Worm (Caenorhabditis elegans) whole organism, L2 larva: ENCODE data around the gene fipr-6.

ENCODE experiments used
- aly-2 ChIP-seq: fragments of 150-350 bp; optimal IDR thresholded peaks from 2 replicates; lab custom pipeline; 2014; ENCODE audit warnings: missing biosample characterization, missing genetic modification characterization
- ama-1 ChIP-seq: fragments of 150-350 bp; optimal IDR thresholded peaks from 2 replicates; lab custom pipeline; 2018; ENCODE audit warnings: inconsistent platforms
- elt-3 ChIP-seq: sonication (generic microtip); optimal IDR thresholded peaks from 2 replicates; lab custom pipeline; 2017; ENCODE audit warnings: missing biosample characterization, missing genetic modification characterization
- lin-39 ChIP-seq: fragments of 150-350 bp; optimal IDR thresholded peaks from 2 replicates; lab custom pipeline; 2014; ENCODE audit warnings: missing biosample characterization, missing genetic modification reagents, missing genetic modification characterization
- mab-5 ChIP-seq: fragments of 150-350 bp; optimal IDR thresholded peaks from 2 replicates; lab custom pipeline; 2014; ENCODE audit warnings: missing biosample characterization, missing genetic modification characterization
- mbf-1 ChIP-seq: sonication (generic microtip); optimal IDR thresholded peaks from 2 replicates; lab custom pipeline; 2017; ENCODE audit warnings: missing biosample characterization, missing genetic modification characterization
- nhr-12 ChIP-seq: fragments of 150-350 bp; optimal IDR thresholded peaks from 2 replicates; lab custom pipeline; 2014; ENCODE audit warnings: missing biosample characterization, missing genetic modification characterization
- nhr-237 ChIP-seq: fragments of 150-350 bp; optimal IDR thresholded peaks from 2 replicates; lab custom pipeline; 2014; ENCODE audit warnings: missing biosample characterization, missing genetic modification characterization
- skn-1 ChIP-seq: sonication (generic microtip); optimal IDR thresholded peaks from 2 replicates; lab custom pipeline; 2017; ENCODE audit warnings: missing biosample characterization, missing genetic modification characterization
- unc-55 ChIP-seq: fragments of 150-350 bp; sonication (generic microtip); optimal IDR thresholded peaks from 3 replicates; lab custom pipeline; 2014; ENCODE audit warnings: missing biosample characterization, missing genetic modification reagents, missing genetic modification characterization
- zag-1 ChIP-seq: fragments of 150-350 bp; optimal IDR thresholded peaks from 2 replicates; lab custom pipeline; 2014; ENCODE audit warnings: missing biosample characterization, missing genetic modification characterization
- ztf-11 ChIP-seq: sonication (generic microtip); optimal IDR thresholded peaks from 2 replicates; lab custom pipeline; 2017; ENCODE audit warnings: missing biosample characterization, missing genetic modification characterization

- TF ChIP-seq zag-1 (no peak), nhr-237 (no peak), aly-2 (tag; lab: Kevin White, UChicago) (no peak), skn-1 (tag; lab: Kevin White, UChicago) (no peak), lin-39 (tag; lab: Kevin White, UChicago) (no peak), unc-55 (GFP tag; lab: Kevin White, UChicago) (no peak), mab-5 (tag; lab: Kevin White, UChicago) (no peak), ama-1 (lab: Kevin White, UChicago) (no peak), elt-3 (tag; lab: Kevin White, UChicago) (no peak), mbf-1 (tag; lab: Kevin White, UChicago) (no peak), nhr-12 (no peak), ztf-11 (tag; lab: Kevin White, UChicago) (no peak)
Measured at ce11 chrV:10212627-10213026, 18.4 kb upstream of the fipr-6 start, which contains the start of gene hpo-40.
